Worm (Caenorhabditis elegans): Measurements from ENCODE around the gene pha-1.
A peak's percentile ranks its signal among the peaks of the same experiment; 100 is the strongest.

Gene pha-1

DNA sequence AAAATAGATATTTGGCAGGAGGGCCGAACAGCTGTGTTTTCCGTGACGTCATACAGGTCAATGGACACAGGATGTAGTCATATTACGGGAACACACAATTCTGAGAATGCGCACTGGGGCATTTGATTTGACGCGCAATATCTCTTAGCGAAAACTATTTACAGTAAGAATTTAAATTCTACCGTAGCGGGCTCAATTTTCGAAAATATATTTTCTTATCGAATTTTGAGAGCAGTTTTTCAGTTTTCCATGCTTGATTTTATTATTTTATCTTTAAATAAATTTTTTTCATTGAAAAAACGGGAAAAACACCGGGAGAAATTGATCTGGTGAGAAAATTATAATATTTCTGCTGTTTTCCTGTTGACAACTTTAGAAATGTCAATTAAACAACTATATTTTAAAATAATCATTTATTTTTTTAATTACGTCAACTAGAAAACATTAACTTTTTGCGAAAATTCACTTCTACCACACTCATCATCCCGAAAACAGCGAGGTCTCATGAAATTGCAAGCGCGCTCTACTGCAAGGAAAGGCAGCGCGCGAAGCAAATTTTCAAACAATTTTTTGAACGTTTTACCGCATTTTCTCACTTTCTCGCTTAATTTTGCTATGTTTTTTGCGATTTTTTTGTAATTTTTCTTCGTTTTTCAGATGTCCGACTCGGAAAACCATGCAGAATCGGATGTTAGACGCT lies 10.4 kb downstream of the pha-1 start, which contains the start of the genes Y47D3A.1 and pola-1 (continued):
- TF ChIP-seq hlh-6 (tag; optimal IDR thresholded peaks at IDR 0.05) (no peak), npax-4 (tag; optimal IDR thresholded peaks at IDR 0.05) (no peak), eyg-1 (tag; optimal IDR thresholded peaks at IDR 0.05) (no peak), fax-1 (tag; optimal IDR thresholded peaks at IDR 0.05) (peak; percentile 80), pax-1 (tag; optimal IDR thresholded peaks at IDR 0.05) (no peak), ceh-30 (tag; optimal IDR thresholded peaks at IDR 0.05) (no peak), ceh-45 (GFP tag; IDR thresholded peaks at IDR 0.05) (no peak), zip-5 (tag; optimal IDR thresholded peaks at IDR 0.05) (peak; percentile 85), tbx-7 (tag; optimal IDR thresholded peaks at IDR 0.05) (peak; percentile 32), pag-3 (tag; optimal IDR thresholded peaks at IDR 0.05; ENCODE audit: borderline replicate concordance) (no peak), hlh-30 (tag; optimal IDR thresholded peaks at IDR 0.05; ENCODE audit: insufficient read depth) (peak; percentile 23), ceh-22 (tag; optimal IDR thresholded peaks at IDR 0.05) (no peak), nhr-11 (tag; optimal IDR thresholded peaks at IDR 0.05) (no peak), ceh-14 (tag; optimal IDR thresholded peaks at IDR 0.05) (peak; percentile 67), hlh-13 (GFP tag; optimal IDR thresholded peaks at IDR 0.05) (peak; percentile 27), lin-11 (tag; optimal IDR thresholded peaks at IDR 0.05) (no peak), dmd-4 (tag; optimal IDR thresholded peaks at IDR 0.05; ENCODE audit: borderline replicate concordance) (peak; percentile 36), ceh-48 (tag; optimal IDR thresholded peaks at IDR 0.05) (no peak), ahr-1 (tag; optimal IDR thresholded peaks at IDR 0.05) (peak; percentile 56), ceh-18 (tag; optimal IDR thresholded peaks at IDR 0.05) (peak; percentile 24), ceh-2 (tag; optimal IDR thresholded peaks at IDR 0.05) (peak; percentile 81), unc-42 (tag; optimal IDR thresholded peaks at IDR 0.05) (peak; percentile 55), Y22D7AL.16 (tag; optimal IDR thresholded peaks at IDR 0.05) (no peak), lim-6 (tag; optimal IDR thresholded peaks at IDR 0.05) (peak; percentile 67), C38D4.7 (GFP tag; optimal IDR thresholded peaks at IDR 0.05) (peak; percentile 15), pha-2 (tag; optimal IDR thresholded peaks at IDR 0.05) (peak; percentile 13)

- TF ChIP-seq elt-4 (tag; optimal IDR thresholded peaks at IDR 0.05) (peak; percentile 58), hlh-15 (tag; optimal IDR thresholded peaks at IDR 0.05) (no peak), ceh-31 (tag; optimal IDR thresholded peaks at IDR 0.05) (no peak), zip-5 (tag; optimal IDR thresholded peaks at IDR 0.05) (no peak), C08G9.2 (tag; optimal IDR thresholded peaks at IDR 0.05) (peak; percentile 10)
Measured at ce11 chrIII:11142908-11143307, 11.3 kb downstream of the pha-1 start.

ce11 chrIII:11149254-11149876 lies 17.8 kb downstream of the pha-1 start:
- TF ChIP-seq unc-55 (GFP tag; optimal IDR thresholded peaks at IDR 0.05) (no peak), hlh-8 (tag; optimal IDR thresholded peaks at IDR 0.05) (no peak), pqm-1 (tag; optimal IDR thresholded peaks at IDR 0.05) (no peak), syd-9 (tag; optimal IDR thresholded peaks at IDR 0.05) (no peak), K02D7.2 (tag; optimal IDR thresholded peaks at IDR 0.05) (no peak), ceh-45 (GFP tag; IDR thresholded peaks at IDR 0.05) (no peak), K09A11.1 (tag; optimal IDR thresholded peaks at IDR 0.05; ENCODE audit: insufficient read depth) (no peak), pha-4 (tag; optimal IDR thresholded peaks at IDR 0.05) (no peak), pax-1 (tag; optimal IDR thresholded peaks at IDR 0.05) (no peak), sox-4 (tag; optimal IDR thresholded peaks at IDR 0.05) (no peak), ceh-2 (tag; optimal IDR thresholded peaks at IDR 0.05) (no peak), unc-86 (tag; optimal IDR thresholded peaks at IDR 0.05) (no peak)

All from whole organism, late embryonic.